Fruit fly (Drosophila melanogaster) whole organism, embryonic: ENCODE data around the gene Pex2.

Source experiments
- Adf1 ChIP-seq: fragments of 200-800 bp; sonication (Bioruptor generic); IDR thresholded peaks from 2 replicates; pipeline ENCODE4 v1.3.6; 2022; ENCODE audit warnings: missing biosample characterization, missing genetic modification characterization
- B-H2 ChIP-seq: fragments of 200-800 bp; sonication (Bioruptor generic); optimal IDR thresholded peaks from 2 replicates; lab custom pipeline; 2018; ENCODE audit warnings: missing biosample characterization, mild to moderate bottlenecking, missing genetic modification characterization
- BEAF-32 ChIP-seq: fragments of 200-800 bp; sonication (Bioruptor generic); optimal IDR thresholded peaks from 3 replicates; lab custom pipeline; 2017; ENCODE audit warnings: missing biosample characterization, missing genetic modification characterization, mild to moderate bottlenecking, moderate library complexity, missing genetic modification reagents
- Bgb ChIP-seq: fragments of 200-800 bp; sonication (Bioruptor generic); IDR thresholded peaks from 2 replicates; pipeline ENCODE4 v1.3.6; 2022; ENCODE audit warnings: missing biosample characterization, missing genetic modification characterization; ENCODE audit not compliant: partially characterized antibody
- BtbVII ChIP-seq: fragments of 200-800 bp; sonication (Bioruptor generic); optimal IDR thresholded peaks from 3 replicates; lab custom pipeline; 2017; ENCODE audit warnings: missing biosample characterization, mild to moderate bottlenecking, missing genetic modification characterization
- CG10543 ChIP-seq: fragments of 200-800 bp; sonication (Bioruptor generic); optimal IDR thresholded peaks from 3 replicates; lab custom pipeline; 2017; ENCODE audit warnings: missing biosample characterization, mild to moderate bottlenecking, missing genetic modification characterization, moderate library complexity
- CG11696 ChIP-seq: fragments of 200-800 bp; sonication (Bioruptor generic); IDR thresholded peaks from 2 replicates; pipeline ENCODE4 v1.3.6; 2022; ENCODE audit warnings: missing biosample characterization, missing genetic modification characterization
- CG12071 ChIP-seq: fragments of 200-800 bp; sonication (Bioruptor generic); optimal IDR thresholded peaks from 3 replicates; lab custom pipeline; 2018; ENCODE audit warnings: missing biosample characterization, mild to moderate bottlenecking, missing genetic modification characterization
- CG12219 ChIP-seq: fragments of 200-800 bp; sonication (Bioruptor generic); optimal IDR thresholded peaks from 3 replicates; lab custom pipeline; 2018; ENCODE audit warnings: missing biosample characterization, mild to moderate bottlenecking, missing genetic modification characterization
- CG12659 ChIP-seq: fragments of 200-800 bp; sonication (Bioruptor generic); optimal IDR thresholded peaks from 3 replicates; lab custom pipeline; 2017; ENCODE audit warnings: mild to moderate bottlenecking, missing biosample characterization, missing genetic modification reagents, missing genetic modification characterization
- CG13894 ChIP-seq: fragments of 200-800 bp; sonication (Bioruptor generic); optimal IDR thresholded peaks from 3 replicates; lab custom pipeline; 2018; ENCODE audit warnings: missing biosample characterization, mild to moderate bottlenecking, missing genetic modification characterization, moderate library complexity
- CG17385 ChIP-seq: fragments of 200-800 bp; sonication (Bioruptor generic); optimal IDR thresholded peaks from 3 replicates; lab custom pipeline; 2018; ENCODE audit warnings: missing biosample characterization, mild to moderate bottlenecking, missing genetic modification characterization
- CG18599 ChIP-seq: fragments of 200-800 bp; sonication (Bioruptor generic); optimal IDR thresholded peaks from 3 replicates; lab custom pipeline; 2017; ENCODE audit warnings: missing biosample characterization, missing genetic modification characterization, mild to moderate bottlenecking, moderate library complexity, missing genetic modification reagents
- CG2712 ChIP-seq: fragments of 200-800 bp; optimal IDR thresholded peaks from 3 replicates; lab custom pipeline; 2019; ENCODE audit warnings: missing biosample characterization, mild to moderate bottlenecking, missing genetic modification characterization, moderate library complexity
- CG4360 ChIP-seq: fragments of 200-800 bp; sonication (Bioruptor generic); IDR thresholded peaks from 2 replicates; pipeline ENCODE4 v1.3.6; 2022; ENCODE audit warnings: missing biosample characterization, missing genetic modification characterization
- CG6791 ChIP-seq: fragments of 200-800 bp; sonication (Bioruptor generic); IDR thresholded peaks from 3 replicates; pipeline ENCODE4 v1.3.6; 2022; ENCODE audit warnings: missing biosample characterization, missing genetic modification characterization; ENCODE audit not compliant: partially characterized antibody
- CG6854 ChIP-seq: fragments of 200-800 bp; sonication (Bioruptor generic); optimal IDR thresholded peaks from 3 replicates; lab custom pipeline; 2017; ENCODE audit warnings: missing biosample characterization, mild to moderate bottlenecking, missing genetic modification characterization
- CG7987 ChIP-seq: fragments of 200-800 bp; sonication (Bioruptor generic); optimal IDR thresholded peaks from 2 replicates; lab custom pipeline; 2018; ENCODE audit warnings: missing biosample characterization, mild to moderate bottlenecking, missing genetic modification characterization, moderate library complexity
- CG8089 ChIP-seq: fragments of 200-800 bp; sonication (Bioruptor generic); optimal IDR thresholded peaks from 3 replicates; lab custom pipeline; 2016; ENCODE audit warnings: missing biosample characterization, missing genetic modification characterization
- CG9932 ChIP-seq: fragments of 200-800 bp; sonication (Bioruptor generic); IDR thresholded peaks from 2 replicates; pipeline ENCODE4 v1.3.6; 2022; ENCODE audit warnings: missing biosample characterization, missing genetic modification characterization
- D19B ChIP-seq: fragments of 200-800 bp; sonication (Bioruptor generic); optimal IDR thresholded peaks from 2 replicates; lab custom pipeline; 2017; ENCODE audit warnings: missing biosample characterization, mild to moderate bottlenecking, missing genetic modification characterization
- Deaf1 ChIP-seq: fragments of 200-800 bp; optimal IDR thresholded peaks from 3 replicates; lab custom pipeline; 2019; ENCODE audit warnings: missing biosample characterization, mild to moderate bottlenecking, missing genetic modification characterization, moderate library complexity
- Dref ChIP-seq: fragments of 200-800 bp; sonication (Bioruptor generic); IDR thresholded peaks from 2 replicates; pipeline ENCODE4 v1.3.6; 2022; ENCODE audit warnings: missing biosample characterization, missing genetic modification characterization
- GATAe ChIP-seq: fragments of 200-800 bp; sonication (Bioruptor generic); conservative IDR thresholded peaks from 2 replicates; pipeline ENCODE4 v1.3.6; 2022; ENCODE audit warnings: missing biosample characterization, missing genetic modification characterization
- HLH4C ChIP-seq: fragments of 200-800 bp; sonication (Bioruptor generic); IDR thresholded peaks from 3 replicates; pipeline ENCODE4 v1.3.6; 2022; ENCODE audit warnings: missing biosample characterization, missing genetic modification characterization; ENCODE audit not compliant: partially characterized antibody
- Hey ChIP-seq: fragments of 200-800 bp; sonication (Bioruptor generic); optimal IDR thresholded peaks from 3 replicates; lab custom pipeline; 2018; ENCODE audit warnings: missing biosample characterization, mild to moderate bottlenecking, missing genetic modification characterization
- Hmr ChIP-seq: fragments of 200-800 bp; sonication (Bioruptor generic); optimal IDR thresholded peaks from 3 replicates; lab custom pipeline; 2017; ENCODE audit warnings: mild to moderate bottlenecking, missing biosample characterization, missing genetic modification reagents, missing genetic modification characterization
- Meics ChIP-seq: fragments of 200-800 bp; sonication (Bioruptor generic); optimal IDR thresholded peaks from 2 replicates; lab custom pipeline; 2017; ENCODE audit warnings: missing biosample characterization, mild to moderate bottlenecking, missing genetic modification characterization
- Myb ChIP-seq: fragments of 200-800 bp; sonication (Bioruptor generic); optimal IDR thresholded peaks from 2 replicates; lab custom pipeline; 2016; ENCODE audit warnings: missing biosample characterization, missing genetic modification characterization
- NFAT ChIP-seq: fragments of 200-800 bp; sonication (Bioruptor generic); IDR thresholded peaks from 2 replicates; pipeline ENCODE4 v1.3.6; 2022; ENCODE audit warnings: missing biosample characterization, missing genetic modification characterization
- Pdp1 ChIP-seq, 2 experiments: fragments of 200-800 bp; sonication (Bioruptor generic); optimal IDR thresholded peaks; 3 replicates each; lab custom pipeline; 2016; ENCODE audit warnings: missing biosample characterization in 2 of 2, missing genetic modification characterization in 2 of 2, mild to moderate bottlenecking in 1 of 2, moderate library complexity in 1 of 2
- YL-1 ChIP-seq: fragments of 200-800 bp; sonication (Bioruptor generic); optimal IDR thresholded peaks from 3 replicates; lab custom pipeline; 2017; ENCODE audit warnings: missing biosample characterization, mild to moderate bottlenecking, missing genetic modification characterization
- bowl ChIP-seq: fragments of 200-800 bp; sonication (Bioruptor generic); IDR thresholded peaks from 2 replicates; pipeline ENCODE4 v1.3.6; 2022; ENCODE audit warnings: missing biosample characterization, missing genetic modification characterization
- chinmo ChIP-seq: fragments of 200-800 bp; sonication (Bioruptor generic); IDR thresholded peaks from 4 replicates; pipeline ENCODE4 v1.3.6; 2022; ENCODE audit warnings: missing biosample characterization, missing genetic modification characterization; ENCODE audit not compliant: partially characterized antibody
- crp ChIP-seq, 2 experiments: fragments of 200-800 bp; sonication (Bioruptor generic); optimal IDR thresholded peaks; 2 replicates in 1 of 2; 3 replicates in 1 of 2; lab custom pipeline; 2017; ENCODE audit warnings: missing biosample characterization in 2 of 2, missing genetic modification characterization in 2 of 2, mild to moderate bottlenecking in 1 of 2, moderate library complexity in 1 of 2
- disco-r ChIP-seq: fragments of 200-800 bp; sonication (Bioruptor generic); optimal IDR thresholded peaks from 2 replicates; lab custom pipeline; 2016; ENCODE audit warnings: missing biosample characterization, missing genetic modification characterization
- dmrt99B ChIP-seq: fragments of 200-800 bp; sonication (Bioruptor generic); optimal IDR thresholded peaks from 2 replicates; lab custom pipeline; 2018; ENCODE audit warnings: missing biosample characterization, mild to moderate bottlenecking, missing genetic modification characterization, moderate library complexity
- fu2 ChIP-seq: fragments of 200-800 bp; sonication (Bioruptor generic); optimal IDR thresholded peaks from 2 replicates; lab custom pipeline; 2016; ENCODE audit warnings: missing biosample characterization, missing genetic modification characterization
- grau ChIP-seq: fragments of 200-800 bp; optimal IDR thresholded peaks from 3 replicates; lab custom pipeline; 2019; ENCODE audit warnings: missing biosample characterization, mild to moderate bottlenecking, missing genetic modification characterization, moderate library complexity
- gro ChIP-seq: fragments of 200-800 bp; sonication (Bioruptor generic); optimal IDR thresholded peaks from 2 replicates; lab custom pipeline; 2016; ENCODE audit warnings: missing biosample characterization, missing genetic modification characterization
- hth ChIP-seq: fragments of >200 bp; optimal IDR thresholded peaks from 2 replicates; lab custom pipeline; 2017; ENCODE audit warnings: inconsistent platforms
- kni ChIP-seq: fragments of 200-800 bp; sonication (Bioruptor generic); optimal IDR thresholded peaks from 3 replicates; lab custom pipeline; 2017; ENCODE audit warnings: mild to moderate bottlenecking, missing biosample characterization, missing genetic modification reagents, missing genetic modification characterization
- nom ChIP-seq: fragments of 200-800 bp; sonication (Bioruptor generic); optimal IDR thresholded peaks from 2 replicates; lab custom pipeline; 2017; ENCODE audit warnings: missing biosample characterization, missing genetic modification characterization, mild to moderate bottlenecking, moderate library complexity, missing genetic modification reagents
- pzg ChIP-seq: fragments of 200-800 bp; sonication (Bioruptor generic); optimal IDR thresholded peaks from 3 replicates; lab custom pipeline; 2018; ENCODE audit warnings: missing biosample characterization, mild to moderate bottlenecking, missing genetic modification characterization, moderate library complexity
- sd ChIP-seq: fragments of 200-800 bp; sonication (Bioruptor generic); optimal IDR thresholded peaks from 3 replicates; lab custom pipeline; 2018; ENCODE audit warnings: missing biosample characterization, mild to moderate bottlenecking, missing genetic modification characterization, moderate library complexity
- sob ChIP-seq: fragments of 200-800 bp; sonication (Bioruptor generic); IDR thresholded peaks from 2 replicates; pipeline ENCODE4 v1.3.6; 2022; ENCODE audit warnings: missing biosample characterization, missing genetic modification characterization
- tio ChIP-seq: fragments of 200-800 bp; sonication (Bioruptor generic); optimal IDR thresholded peaks from 2 replicates; lab custom pipeline; 2017; ENCODE audit warnings: missing biosample characterization, missing genetic modification characterization, inconsistent platforms
- wek ChIP-seq: fragments of 200-800 bp; sonication (Bioruptor generic); optimal IDR thresholded peaks from 3 replicates; lab custom pipeline; 2018; ENCODE audit warnings: missing biosample characterization, mild to moderate bottlenecking, missing genetic modification characterization, moderate library complexity

Gene Pex2

DNA sequence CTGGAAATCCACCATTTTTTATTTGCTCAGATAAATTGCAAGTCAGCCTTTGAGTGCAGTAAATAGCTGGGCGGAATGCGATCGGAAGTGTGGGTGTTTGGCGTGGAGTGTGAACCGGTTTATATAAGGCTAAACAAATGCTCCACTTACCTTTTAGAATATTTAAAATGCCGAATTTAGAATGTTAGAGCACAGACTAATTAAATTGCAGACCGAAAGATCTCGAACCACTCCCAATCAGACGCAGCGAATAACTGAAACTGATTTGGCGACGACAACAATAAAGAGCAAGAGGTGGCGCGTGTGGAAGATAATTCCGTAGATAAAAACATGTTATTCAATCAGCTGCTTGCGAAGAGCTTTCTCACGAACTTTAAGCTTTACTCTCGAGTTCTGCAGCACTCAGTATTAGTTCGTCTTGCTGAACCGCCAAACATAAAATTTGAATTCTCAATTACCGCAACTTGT is 21.8 kb downstream of the Pex2 start, which contains the start of gene Idh (continued):
- TF ChIP-seq Dref (GFP tag; lab: Robert Waterston, UW) (peak; percentile 36), BtbVII (peak; percentile 2), Bgb (peak; percentile 61), Hey (tag; lab: Kevin White, UChicago) (peak; percentile 42), NFAT (0 out of 2 replicates have a peak, but pooled peaks have one; percentile 32), sob (GFP tag; lab: Robert Waterston, UW) (0 out of 2 replicates have a peak, but pooled peaks have one; percentile 11), CG7987 (peak; percentile 27), B-H2 (peak; percentile 40), Pdp1 (GFP tag; optimal IDR thresholded peaks at IDR 0.05; lab: Kevin White, UChicago) (peak in 1 of 2 experiments; percentile 100), pzg (peak; percentile 65), CG10543 (peak; percentile 46), Myb (GFP tag; lab: Kevin White, UChicago) (peak; percentile 26), CG17385 (GFP tag; lab: Kevin White, UChicago) (peak; percentile 37), fu2 (no peak), bowl (GFP tag; lab: Robert Waterston, UW) (no peak), dmrt99B (peak; percentile 21), nom (GFP tag; lab: Kevin White, UChicago) (peak; percentile 55), tio (GFP tag; lab: Kevin White, UChicago) (no peak), sd (tag; lab: Kevin White, UChicago) (peak; percentile 72), chinmo (GFP tag; lab: Robert Waterston, UW) (peak; percentile 80; the same call in 2 of the 4 replicates), grau (tag; lab: Kevin White, UChicago) (peak; percentile 20), CG12071 (peak; percentile 41), CG6854 (GFP tag; lab: Kevin White, UChicago) (peak; percentile 22), CG12659 (GFP tag; lab: Kevin White, UChicago) (peak; percentile 24), CG11696 (GFP tag; lab: Robert Waterston, UW) (no peak), CG13894 (peak; percentile 41), disco-r (GFP tag; lab: Kevin White, UChicago) (peak; percentile 7), BEAF-32 (GFP tag; lab: Kevin White, UChicago) (peak; percentile 52), Adf1 (GFP tag; lab: Robert Waterston, UW) (peak; percentile 9; the same call in 1 of the 2 replicates), CG18599 (GFP tag; lab: Kevin White, UChicago) (peak; percentile 12), HLH4C (GFP tag; lab: Robert Waterston, UW) (peak; percentile 36; the same call in 1 of the 3 replicates), wek (GFP tag; lab: Kevin White, UChicago) (no peak), CG8089 (GFP tag; lab: Kevin White, UChicago) (no peak), crp (GFP tag; optimal IDR thresholded peaks at IDR 0.05; lab: Kevin White, UChicago) (peak; percentile 17 to 92), CG6791 (GFP tag; lab: Robert Waterston, UW) (0 out of 3 replicates have a peak, but pooled peaks have one; percentile 31), Meics (GFP tag; lab: Kevin White, UChicago) (peak; percentile 17), CG9932 (peak; percentile 34), GATAe (GFP tag; lab: Robert Waterston, UW) (no peak), D19B (GFP tag; lab: Kevin White, UChicago) (no peak), CG12219 (GFP tag; lab: Kevin White, UChicago) (no peak), hth (lab: Kevin White, UChicago) (no peak), gro (GFP tag; lab: Kevin White, UChicago) (peak; percentile 72), Hmr (GFP tag; lab: Kevin White, UChicago) (peak; percentile 52), kni (GFP tag; lab: Kevin White, UChicago) (peak; percentile 89), CG4360 (GFP tag; lab: Robert Waterston, UW) (no peak), Deaf1 (peak; percentile 38), CG2712 (tag; lab: Kevin White, UChicago) (no peak), YL-1 (GFP tag; lab: Kevin White, UChicago) (peak; percentile 8)
